Worm (Caenorhabditis elegans) whole organism, L1 larva: Measurements from ENCODE around the gene rpb-12.

ENCODE experiments used
- egl-13 ChIP-seq: sonication (generic microtip); optimal IDR thresholded peaks from 2 replicates; lab custom pipeline; 2016; ENCODE audit warnings: missing genotype, missing genetic modification reagents, missing genetic modification characterization, missing compliant biosample characterization
- fkh-4 ChIP-seq: sonication (generic microtip); optimal IDR thresholded peaks from 2 replicates; lab custom pipeline; 2016; ENCODE audit warnings: missing compliant biosample characterization, missing genetic modification characterization, borderline replicate concordance
- fos-1 ChIP-seq: fragments of 150-350 bp; optimal IDR thresholded peaks from 2 replicates; lab custom pipeline; 2014; ENCODE audit warnings: missing biosample characterization, missing genetic modification characterization
- grh-1 ChIP-seq: fragments of 200-800 bp; sonication (Bioruptor generic); IDR thresholded peaks from 2 replicates; pipeline ENCODE4 v1.3.6; 2022; ENCODE audit warnings: missing genetic modification reagents, missing genetic modification characterization, missing compliant biosample characterization
- hpl-2 ChIP-seq: fragments of 150-350 bp; optimal IDR thresholded peaks from 2 replicates; lab custom pipeline; 2014; ENCODE audit warnings: missing biosample characterization, missing genetic modification reagents, missing genetic modification characterization
- nhr-12 ChIP-seq: sonication (generic microtip); optimal IDR thresholded peaks from 2 replicates; lab custom pipeline; 2017; ENCODE audit warnings: missing biosample characterization, missing genetic modification characterization
- nhr-76 ChIP-seq: sonication (generic microtip); optimal IDR thresholded peaks from 2 replicates; lab custom pipeline; 2017; ENCODE audit warnings: missing biosample characterization, missing genetic modification characterization
- skn-1 ChIP-seq: fragments of 150-350 bp; optimal IDR thresholded peaks from 2 replicates; lab custom pipeline; 2014; ENCODE audit warnings: missing biosample characterization, missing genetic modification characterization
- snpc-4 ChIP-seq: fragments of 150-350 bp; optimal IDR thresholded peaks from 2 replicates; lab custom pipeline; 2014; ENCODE audit warnings: missing biosample characterization, missing genetic modification characterization
- sptf-1 ChIP-seq: fragments of 150-350 bp; optimal IDR thresholded peaks from 2 replicates; lab custom pipeline; 2014; ENCODE audit warnings: missing biosample characterization, missing genetic modification characterization
- unc-62 ChIP-seq: fragments of 150-350 bp; optimal IDR thresholded peaks from 2 replicates; lab custom pipeline; 2014; ENCODE audit warnings: missing biosample characterization, missing genetic modification reagents, missing genetic modification characterization
- ztf-11 ChIP-seq, 2 experiments: sonication (generic microtip); optimal IDR thresholded peaks; 2 replicates each; lab custom pipeline; 2016 to 2017; ENCODE audit warnings: missing genetic modification characterization in 2 of 2, missing biosample characterization in 1 of 2, missing compliant biosample characterization in 1 of 2

ce11 chrIV:9114078-9114477 lies 32.6 kb downstream of the rpb-12 start:
- TF ChIP-seq fos-1 (tag; lab: Kevin White, UChicago) = no peak
- no peak for TF ChIP-seq nhr-76
- TF ChIP-seq hpl-2 (GFP tag; lab: Kevin White, UChicago) = no peak
- TF ChIP-seq snpc-4 (tag; lab: Kevin White, UChicago) = no peak
- no peak for TF ChIP-seq grh-1 (GFP tag; lab: Robert Waterston, UW)
- no peak for TF ChIP-seq nhr-12 (tag; lab: Kevin White, UChicago)
- TF ChIP-seq skn-1 = no peak
- TF ChIP-seq sptf-1 (tag; lab: Kevin White, UChicago) = no peak
- no peak for TF ChIP-seq fkh-4
- no peak for TF ChIP-seq egl-13 (tag; lab: Kevin White, UChicago)
- no peak for TF ChIP-seq ztf-11 (tag; optimal IDR thresholded peaks at IDR 0.05; lab: Kevin White, UChicago)
- TF ChIP-seq unc-62 (GFP tag; lab: Kevin White, UChicago) = no peak
